Worm (Caenorhabditis elegans) whole organism, L1 larva: ENCODE results near the gene phf-30.

ENCODE experiments used
- C04F5.9 ChIP-seq: sonication (generic microtip); optimal IDR thresholded peaks from 2 replicates; lab custom pipeline; 2016; ENCODE audit warnings: missing genetic modification characterization, missing compliant biosample characterization
- C16A3.4 ChIP-seq: fragments of 150-350 bp; optimal IDR thresholded peaks from 2 replicates; lab custom pipeline; 2014; ENCODE audit warnings: missing biosample characterization, missing genetic modification characterization
- F16B12.6 ChIP-seq: fragments of 150-350 bp; optimal IDR thresholded peaks from 2 replicates; lab custom pipeline; 2014; ENCODE audit warnings: missing biosample characterization, missing genetic modification characterization
- Y116A8C.19 ChIP-seq: sonication (generic microtip); optimal IDR thresholded peaks from 2 replicates; lab custom pipeline; 2016; ENCODE audit warnings: missing compliant biosample characterization, missing genetic modification characterization, borderline replicate concordance
- aly-2 ChIP-seq: fragments of 150-350 bp; optimal IDR thresholded peaks from 2 replicates; lab custom pipeline; 2014; ENCODE audit warnings: missing biosample characterization, missing genetic modification characterization
- ama-1 ChIP-seq: fragments of 150-350 bp; optimal IDR thresholded peaks from 2 replicates; lab custom pipeline; 2014
- blmp-1 ChIP-seq: fragments of 150-350 bp; optimal IDR thresholded peaks from 2 replicates; lab custom pipeline; 2014; ENCODE audit warnings: missing biosample characterization, missing genetic modification characterization
- ceh-82 ChIP-seq, 3 experiments: fragments of 150-350 bp in 1 of 3; sonication (generic microtip) in 2 of 3; optimal IDR thresholded peaks; 2 replicates each; lab custom pipeline; 2014 to 2017; ENCODE audit warnings: missing biosample characterization in 3 of 3, missing genetic modification characterization in 3 of 3
- ceh-88 ChIP-seq: fragments of 200-800 bp; sonication (Bioruptor generic); IDR thresholded peaks from 2 replicates; pipeline ENCODE4 v1.3.6; 2022; ENCODE audit warnings: missing genetic modification characterization, missing compliant biosample characterization
- ceh-90 ChIP-seq: sonication (generic microtip); optimal IDR thresholded peaks from 2 replicates; lab custom pipeline; 2016; ENCODE audit warnings: missing genetic modification characterization, missing compliant biosample characterization
- efl-1 ChIP-seq, 4 experiments: fragments of 150-350 bp; optimal IDR thresholded peaks in 3 of 4; peaks in 1 of 4; 1 replicate in 1 of 4; 2 replicates in 3 of 4; lab custom pipeline; 2014; ENCODE audit warnings: missing biosample characterization in 2 of 4, missing genetic modification characterization in 2 of 4, missing genetic modification reagents in 2 of 4
- efl-3 ChIP-seq: fragments of 200-800 bp; sonication (Bioruptor generic); optimal IDR thresholded peaks from 2 replicates; lab custom pipeline; 2018; ENCODE audit warnings: mild to moderate bottlenecking, missing genetic modification characterization, missing compliant biosample characterization
- egl-27 ChIP-seq, 2 experiments: fragments of 150-350 bp in 1 of 2; sonication (generic microtip); optimal IDR thresholded peaks; 3 replicates each; lab custom pipeline; 2017 to 2018; ENCODE audit warnings: missing biosample characterization in 2 of 2, missing genetic modification characterization in 2 of 2, missing genetic modification reagents in 2 of 2
- elt-2 ChIP-seq: sonication (generic microtip); optimal IDR thresholded peaks from 2 replicates; lab custom pipeline; 2016; ENCODE audit warnings: missing genetic modification characterization, mild to moderate bottlenecking, inconsistent platforms, missing compliant biosample characterization, missing genetic modification reagents
- elt-3 ChIP-seq, 6 experiments: fragments of 150-350 bp in 1 of 6; sonication (generic microtip); optimal IDR thresholded peaks; 2 replicates each; lab custom pipeline; 2017 to 2018; ENCODE audit warnings: missing biosample characterization in 6 of 6, missing genetic modification characterization in 6 of 6, inconsistent platforms in 1 of 6
- ets-5 ChIP-seq: fragments of 200-800 bp; sonication (Bioruptor generic); IDR thresholded peaks from 2 replicates; pipeline ENCODE4 v1.3.6; 2022; ENCODE audit warnings: missing genetic modification characterization, missing compliant biosample characterization
- fkh-10 ChIP-seq: sonication (generic microtip); optimal IDR thresholded peaks from 2 replicates; lab custom pipeline; 2017; ENCODE audit warnings: missing biosample characterization, missing genetic modification reagents, missing genetic modification characterization
- fkh-4 ChIP-seq: sonication (generic microtip); optimal IDR thresholded peaks from 2 replicates; lab custom pipeline; 2016; ENCODE audit warnings: missing compliant biosample characterization, missing genetic modification characterization, borderline replicate concordance
- fos-1 ChIP-seq: fragments of 150-350 bp; optimal IDR thresholded peaks from 2 replicates; lab custom pipeline; 2014; ENCODE audit warnings: missing biosample characterization, missing genetic modification characterization
- hlh-17 ChIP-seq: fragments of 200-800 bp; sonication (Bioruptor generic); optimal IDR thresholded peaks from 2 replicates; lab custom pipeline; 2018; ENCODE audit warnings: missing genetic modification characterization, mild to moderate bottlenecking, missing compliant biosample characterization, moderate library complexity, borderline replicate concordance
- hpl-2 ChIP-seq: fragments of 150-350 bp; optimal IDR thresholded peaks from 2 replicates; lab custom pipeline; 2014; ENCODE audit warnings: missing biosample characterization, missing genetic modification reagents, missing genetic modification characterization
- irx-1 ChIP-seq: sonication (generic microtip); optimal IDR thresholded peaks from 2 replicates; lab custom pipeline; 2016; ENCODE audit warnings: missing genetic modification characterization, missing compliant biosample characterization
- isw-1 ChIP-seq: fragments of 200-800 bp; sonication (Bioruptor generic); IDR thresholded peaks from 2 replicates; pipeline ENCODE4 v1.3.6; 2022; ENCODE audit warnings: missing genetic modification characterization, missing compliant biosample characterization
- lin-39 ChIP-seq: fragments of 150-350 bp; optimal IDR thresholded peaks from 2 replicates; lab custom pipeline; 2014; ENCODE audit warnings: missing biosample characterization, missing genetic modification reagents, missing genetic modification characterization
- lsy-2 ChIP-seq, 2 experiments: fragments of 150-350 bp; optimal IDR thresholded peaks; 2 replicates each; lab custom pipeline; 2014; ENCODE audit warnings: missing biosample characterization in 2 of 2, missing genetic modification characterization in 2 of 2
- mdl-1 ChIP-seq, 2 experiments: fragments of 150-350 bp; optimal IDR thresholded peaks; 2 replicates each; lab custom pipeline; 2014 to 2017; ENCODE audit warnings: missing biosample characterization in 2 of 2, missing genetic modification characterization in 2 of 2, inconsistent platforms in 1 of 2
- mef-2 ChIP-seq: fragments of 150-350 bp; optimal IDR thresholded peaks from 2 replicates; lab custom pipeline; 2014; ENCODE audit warnings: missing biosample characterization, missing genetic modification characterization
- mep-1 ChIP-seq: fragments of 150-350 bp; optimal IDR thresholded peaks from 2 replicates; lab custom pipeline; 2014; ENCODE audit warnings: missing biosample characterization, missing genetic modification characterization
- nhr-20 ChIP-seq: sonication (generic microtip); optimal IDR thresholded peaks from 2 replicates; lab custom pipeline; 2016; ENCODE audit warnings: mild to moderate bottlenecking, missing genetic modification characterization, missing compliant biosample characterization
- nhr-47 ChIP-seq: sonication (generic microtip); optimal IDR thresholded peaks from 2 replicates; lab custom pipeline; 2016; ENCODE audit warnings: mild to moderate bottlenecking, missing genetic modification characterization, moderate library complexity, missing compliant biosample characterization
- nhr-71 ChIP-seq: sonication (generic microtip); optimal IDR thresholded peaks from 2 replicates; lab custom pipeline; 2016; ENCODE audit warnings: mild to moderate bottlenecking, missing genetic modification characterization, moderate library complexity, missing compliant biosample characterization
- nhr-76 ChIP-seq: sonication (generic microtip); optimal IDR thresholded peaks from 2 replicates; lab custom pipeline; 2017; ENCODE audit warnings: missing biosample characterization, missing genetic modification characterization
- nhr-77 ChIP-seq: fragments of 150-350 bp; optimal IDR thresholded peaks from 2 replicates; lab custom pipeline; 2014; ENCODE audit warnings: missing biosample characterization, missing genetic modification characterization
- nhr-84 ChIP-seq: sonication (generic microtip); optimal IDR thresholded peaks from 2 replicates; lab custom pipeline; 2017; ENCODE audit warnings: missing biosample characterization, missing genetic modification characterization
- nhr-90 ChIP-seq: sonication (generic microtip); optimal IDR thresholded peaks from 2 replicates; lab custom pipeline; 2016; ENCODE audit warnings: mild to moderate bottlenecking, missing genetic modification characterization, missing compliant biosample characterization; ENCODE audit not compliant: poor library complexity
- pag-3 ChIP-seq: sonication (generic microtip); optimal IDR thresholded peaks from 2 replicates; lab custom pipeline; 2017; ENCODE audit warnings: missing genetic modification characterization, mild to moderate bottlenecking, missing compliant biosample characterization, antibody characterized with exemption, borderline replicate concordance; ENCODE audit not compliant: insufficient read depth
- pax-3 ChIP-seq: fragments of 200-800 bp; sonication (Bioruptor generic); optimal IDR thresholded peaks from 2 replicates; lab custom pipeline; 2018; ENCODE audit warnings: mild to moderate bottlenecking, missing genetic modification characterization, moderate library complexity, missing compliant biosample characterization
- snpc-4 ChIP-seq: fragments of 150-350 bp; optimal IDR thresholded peaks from 2 replicates; lab custom pipeline; 2014; ENCODE audit warnings: missing biosample characterization, missing genetic modification characterization
- snu-23 ChIP-seq: sonication (generic microtip); optimal IDR thresholded peaks from 2 replicates; lab custom pipeline; 2016; ENCODE audit warnings: missing genetic modification characterization, missing compliant biosample characterization
- sox-4 ChIP-seq: sonication (generic microtip); optimal IDR thresholded peaks from 2 replicates; lab custom pipeline; 2016; ENCODE audit warnings: missing genetic modification characterization, missing compliant biosample characterization
- swsn-7 ChIP-seq: sonication (generic microtip); optimal IDR thresholded peaks from 2 replicates; lab custom pipeline; 2016; ENCODE audit warnings: missing genetic modification characterization, missing compliant biosample characterization
- tlp-1 ChIP-seq: fragments of 150-350 bp; optimal IDR thresholded peaks from 2 replicates; lab custom pipeline; 2014; ENCODE audit warnings: missing biosample characterization, missing genetic modification characterization
- unc-130 ChIP-seq: fragments of 150-350 bp; optimal IDR thresholded peaks from 2 replicates; lab custom pipeline; 2017; ENCODE audit warnings: missing biosample characterization, missing genetic modification characterization, inconsistent platforms
- unc-62 ChIP-seq: fragments of 150-350 bp; optimal IDR thresholded peaks from 2 replicates; lab custom pipeline; 2014; ENCODE audit warnings: missing biosample characterization, missing genetic modification reagents, missing genetic modification characterization
- vab-15 ChIP-seq: sonication (generic microtip); optimal IDR thresholded peaks from 2 replicates; lab custom pipeline; 2017; ENCODE audit warnings: missing genotype, mild to moderate bottlenecking, missing genetic modification characterization, missing compliant biosample characterization
- ztf-11 ChIP-seq, 2 experiments: sonication (generic microtip); optimal IDR thresholded peaks; 2 replicates each; lab custom pipeline; 2016 to 2017; ENCODE audit warnings: missing genetic modification characterization in 2 of 2, missing biosample characterization in 1 of 2, missing compliant biosample characterization in 1 of 2
- ztf-4 ChIP-seq: fragments of 150-350 bp; optimal IDR thresholded peaks from 2 replicates; lab custom pipeline; 2014; ENCODE audit warnings: missing biosample characterization, missing genetic modification characterization

phf-30 gene

ce11 chrV:8516426-8516825 is 47.6 kb downstream of the phf-30 start:
- no peak for TF ChIP-seq hpl-2
- TF ChIP-seq pax-3, result no peak
- TF ChIP-seq ama-1 (lab: Kevin White, UChicago), result no peak
- no peak for TF ChIP-seq efl-1 (optimal IDR thresholded peaks at IDR 0.05; lab: Kevin White, UChicago)
- no peak for TF ChIP-seq efl-1 (GFP tag; optimal IDR thresholded peaks at IDR 0.05 in 1 of 2; lab: Kevin White, UChicago)
- no peak for TF ChIP-seq C04F5.9 (tag; lab: Kevin White, UChicago)
- TF ChIP-seq nhr-47 (tag; lab: Kevin White, UChicago), result no peak
- TF ChIP-seq ztf-4 (tag; lab: Kevin White, UChicago), result no peak
- no peak for TF ChIP-seq lin-39 (tag; lab: Kevin White, UChicago)
- no peak for TF ChIP-seq snpc-4 (tag; lab: Kevin White, UChicago)
- TF ChIP-seq ceh-88, result no peak
- TF ChIP-seq fkh-4, result no peak
- TF ChIP-seq mdl-1 (tag; optimal IDR thresholded peaks at IDR 0.05; lab: Kevin White, UChicago), result no peak
- TF ChIP-seq swsn-7 (tag; lab: Kevin White, UChicago), result no peak

- TF ChIP-seq snu-23 (GFP tag; lab: Kevin White, UChicago) (no peak), nhr-76 (tag; lab: Kevin White, UChicago) (no peak), isw-1 (no peak), efl-1 (optimal IDR thresholded peaks at IDR 0.05; lab: Kevin White, UChicago) (no peak), efl-1 (GFP tag; optimal IDR thresholded peaks at IDR 0.05 in 1 of 2; lab: Kevin White, UChicago) (peak in 1 of 2 experiments; percentile 14), snpc-4 (tag; lab: Kevin White, UChicago) (no peak), ets-5 (GFP tag; lab: Robert Waterston, UW) (no peak)
These were observed 48.9 kb downstream of the phf-30 start for ce11 chrV:8517711-8518110.

ce11 chrV:8518283-8518682 is 49.4 kb downstream of the phf-30 start:
- TF ChIP-seq mep-1 (tag; lab: Kevin White, UChicago) (no peak), swsn-7 (tag; lab: Kevin White, UChicago) (peak; percentile 22), ztf-4 (tag; lab: Kevin White, UChicago) (no peak), fkh-4 (no peak), fkh-10 (GFP tag; lab: Kevin White, UChicago) (no peak), mef-2 (tag; lab: Kevin White, UChicago) (no peak), nhr-76 (tag; lab: Kevin White, UChicago) (no peak), ztf-11 (tag; optimal IDR thresholded peaks at IDR 0.05; lab: Kevin White, UChicago) (no peak), lsy-2 (tag; optimal IDR thresholded peaks at IDR 0.05; lab: Kevin White, UChicago) (peak in 1 of 2 experiments; percentile 50), ceh-88 (no peak), vab-15 (tag; lab: Kevin White, UChicago) (no peak), irx-1 (no peak), snu-23 (GFP tag; lab: Kevin White, UChicago) (peak; percentile 35), nhr-84 (tag; lab: Kevin White, UChicago) (no peak), unc-62 (GFP tag; lab: Kevin White, UChicago) (no peak), egl-27 (tag; optimal IDR thresholded peaks at IDR 0.05; lab: Kevin White, UChicago) (no peak), nhr-71 (tag; lab: Kevin White, UChicago) (peak; percentile 32), efl-3 (GFP tag; lab: Kevin White, UChicago) (no peak), C16A3.4 (no peak), sox-4 (no peak), tlp-1 (tag; lab: Kevin White, UChicago) (no peak), isw-1 (no peak), nhr-90 (no peak), blmp-1 (tag; lab: Kevin White, UChicago) (no peak), aly-2 (tag; lab: Kevin White, UChicago) (no peak), elt-3 (tag; optimal IDR thresholded peaks at IDR 0.05; lab: Kevin White, UChicago) (no peak), nhr-77 (no peak), elt-2 (tag; lab: Kevin White, UChicago) (no peak), lin-39 (tag; lab: Kevin White, UChicago) (no peak), Y116A8C.19 (tag; lab: Kevin White, UChicago) (no peak), ceh-82 (tag; optimal IDR thresholded peaks at IDR 0.05; lab: Kevin White, UChicago) (peak in 1 of 3 experiments; percentile 24), unc-130 (no peak), hlh-17 (no peak), fos-1 (no peak), nhr-20 (peak; percentile 4), F16B12.6 (peak; percentile 13), hpl-2 (no peak), snpc-4 (tag; lab: Kevin White, UChicago) (no peak), ceh-90 (tag; lab: Kevin White, UChicago) (no peak), pag-3 (tag; lab: Kevin White, UChicago) (peak; percentile 45)
